Fruit fly (Drosophila melanogaster) S2 (cell line): ENCODE results near the gene exex.

Source experiments
- CG8478 ChIP-seq: fragments of >200 bp; optimal IDR thresholded peaks from 2 replicates; lab custom pipeline; 2018
- CTCF ChIP-seq, 2 experiments: fragments of >200 bp; optimal IDR thresholded peaks; 2 replicates each; lab custom pipeline; 2018

DNA sequence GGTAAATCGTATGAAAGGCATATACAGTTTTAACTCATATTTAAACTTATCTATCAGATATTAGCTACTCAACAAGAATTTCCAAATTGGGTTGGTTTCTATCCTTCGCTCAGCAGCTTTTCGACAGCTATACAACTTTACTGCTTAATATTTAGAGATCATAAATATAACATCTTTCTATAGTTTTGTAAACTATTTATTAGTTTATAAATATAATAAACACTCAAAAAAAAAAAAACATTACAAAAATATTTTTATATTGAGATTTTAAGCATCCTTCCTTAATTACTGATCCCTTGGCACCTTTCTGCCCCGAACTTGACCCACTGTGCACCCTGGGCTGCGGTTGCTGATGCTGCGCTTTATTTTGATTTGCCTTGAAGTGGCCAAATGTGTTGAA lies 5.0 kb downstream of the exex start:
- TF ChIP-seq CG8478 (lab: Kevin White, UChicago), result no peak
- TF ChIP-seq CTCF (optimal IDR thresholded peaks at IDR 0.05; lab: Kevin White, UChicago), result no peak
